Fruit fly (Drosophila melanogaster): ENCODE data around the gene sick.

DNA sequence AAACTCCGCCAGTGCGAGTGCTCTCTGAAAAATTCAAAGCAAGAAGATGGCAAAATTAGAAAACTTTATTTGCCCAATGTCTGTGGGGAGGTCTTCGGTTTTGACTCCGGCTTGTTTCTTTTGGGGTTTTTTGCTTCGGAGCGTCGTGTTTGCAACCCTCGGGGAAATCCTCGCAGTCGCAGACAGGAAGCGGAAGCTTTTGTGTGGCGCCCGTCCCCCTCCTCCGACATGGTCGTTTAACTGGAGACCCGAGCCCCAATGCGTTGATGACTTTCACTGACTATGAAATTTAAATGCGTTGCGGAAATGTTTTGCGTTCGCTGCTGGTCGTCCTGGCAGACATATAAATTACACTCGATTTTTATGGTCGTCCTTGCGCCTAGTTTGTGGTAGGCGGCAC, 92.2 kb downstream of the sick start:
- TF ChIP-seq CG13204 (GFP tag; optimal IDR thresholded peaks at IDR 0.05) (no peak), CG10348 (GFP tag; IDR thresholded peaks at IDR 0.05) (no peak), fd96Ca (GFP tag; IDR thresholded peaks at IDR 0.05) (no peak), CG14655 (GFP tag; optimal IDR thresholded peaks at IDR 0.05) (no peak), CG4496 (GFP tag; IDR thresholded peaks at IDR 0.05) (no peak), Pif1B (GFP tag; optimal IDR thresholded peaks at IDR 0.05) (no peak), Pif1A (GFP tag; optimal IDR thresholded peaks at IDR 0.05) (no peak), Snoo (tag; optimal IDR thresholded peaks at IDR 0.05) (no peak), rn (GFP tag; IDR thresholded peaks at IDR 0.05) (no peak)
